Fruit fly (Drosophila melanogaster): Measurements from ENCODE around the gene park.

dm6 chr3L:21185622-21186021 is 11.0 kb downstream of the park start:
- TF ChIP-seq CTCF (optimal IDR thresholded peaks at IDR 0.05): no peak
- no peak for TF ChIP-seq CG8478 (optimal IDR thresholded peaks at IDR 0.05)
